Worm (Caenorhabditis elegans) whole organism, L3 larva: ENCODE results near the gene W08F4.5.

Source experiments
- ama-1 ChIP-seq: fragments of 150-350 bp; optimal IDR thresholded peaks from 2 replicates; lab custom pipeline; 2018
- elt-2 ChIP-seq: sonication (generic microtip); optimal IDR thresholded peaks from 2 replicates; lab custom pipeline; 2016; ENCODE audit warnings: missing genetic modification reagents, mild to moderate bottlenecking, missing genetic modification characterization, missing compliant biosample characterization
- fkh-10 ChIP-seq: sonication (generic microtip); optimal IDR thresholded peaks from 2 replicates; lab custom pipeline; 2017; ENCODE audit warnings: missing biosample characterization, missing genetic modification reagents, missing genetic modification characterization
- fos-1 ChIP-seq: fragments of 150-350 bp; optimal IDR thresholded peaks from 2 replicates; lab custom pipeline; 2014; ENCODE audit warnings: missing biosample characterization, missing genetic modification characterization
- lin-15B ChIP-seq: fragments of 150-350 bp; optimal IDR thresholded peaks from 2 replicates; lab custom pipeline; 2014; ENCODE audit warnings: missing biosample characterization, missing genetic modification characterization
- nhr-11 ChIP-seq: fragments of 150-350 bp; optimal IDR thresholded peaks from 2 replicates; lab custom pipeline; 2014; ENCODE audit warnings: missing biosample characterization, missing genetic modification characterization
- snpc-4 ChIP-seq: fragments of 150-350 bp; optimal IDR thresholded peaks from 2 replicates; lab custom pipeline; 2014; ENCODE audit warnings: missing biosample characterization, missing genetic modification characterization
- ztf-11 ChIP-seq: fragments of 150-350 bp; optimal IDR thresholded peaks from 2 replicates; lab custom pipeline; 2014; ENCODE audit warnings: missing biosample characterization, missing genetic modification characterization

DNA sequence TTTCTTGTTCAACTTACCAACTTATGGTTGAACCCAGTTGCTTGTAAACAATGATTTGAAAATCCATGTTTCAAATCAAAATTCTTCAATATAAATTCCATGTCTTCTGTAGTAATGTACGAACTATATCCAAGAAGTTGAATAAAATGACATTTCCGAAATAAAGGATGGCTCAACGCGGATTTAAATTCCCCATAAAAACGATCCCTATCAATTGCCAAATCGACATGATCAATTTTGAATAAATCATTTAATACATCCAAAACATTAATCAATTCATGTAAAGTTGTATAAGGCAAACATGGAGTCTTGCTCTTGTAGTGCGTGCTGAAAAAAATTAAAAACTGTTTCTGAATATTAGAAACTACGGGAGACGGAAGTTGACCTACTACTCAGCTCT lies 22.4 kb upstream of the W08F4.5 start, which contains the start of gene W08F4.10:
- TF ChIP-seq lin-15B (tag; lab: Kevin White, UChicago) (no peak), nhr-11 (tag; lab: Kevin White, UChicago) (no peak), ama-1 (lab: Kevin White, UChicago) (no peak), fos-1 (tag; lab: Kevin White, UChicago) (no peak), ztf-11 (tag; lab: Kevin White, UChicago) (no peak), elt-2 (no peak), fkh-10 (GFP tag; lab: Kevin White, UChicago) (no peak), snpc-4 (tag; lab: Kevin White, UChicago) (no peak)
